Worm (Caenorhabditis elegans) whole organism, L2 larva: ENCODE measurements around the gene srt-16.

ENCODE experiments used
- C34F6.9 ChIP-seq: fragments of 150-350 bp; optimal IDR thresholded peaks from 2 replicates; lab custom pipeline; 2014; ENCODE audit warnings: missing biosample characterization, missing genetic modification characterization
- F13H6.1 ChIP-seq: sonication (generic microtip); optimal IDR thresholded peaks from 2 replicates; lab custom pipeline; 2016; ENCODE audit warnings: missing genetic modification characterization, missing compliant biosample characterization
- R02D3.7 ChIP-seq: fragments of 150-350 bp; optimal IDR thresholded peaks from 2 replicates; lab custom pipeline; 2014; ENCODE audit warnings: missing biosample characterization, missing genetic modification characterization
- Y55F3AM.14 ChIP-seq: fragments of 200-800 bp; sonication (Bioruptor generic); optimal IDR thresholded peaks from 2 replicates; lab custom pipeline; 2018; ENCODE audit warnings: mild to moderate bottlenecking, missing genetic modification characterization, missing compliant biosample characterization
- ZK546.5 ChIP-seq: sonication (generic microtip); optimal IDR thresholded peaks from 2 replicates; lab custom pipeline; 2017; ENCODE audit warnings: missing biosample characterization, missing genetic modification characterization
- alr-1 ChIP-seq: fragments of 150-350 bp; optimal IDR thresholded peaks from 2 replicates; lab custom pipeline; 2014; ENCODE audit warnings: missing biosample characterization, missing genetic modification characterization
- ama-1 ChIP-seq: fragments of 150-350 bp; optimal IDR thresholded peaks from 2 replicates; lab custom pipeline; 2018; ENCODE audit warnings: inconsistent platforms
- blmp-1 ChIP-seq: sonication (generic microtip); optimal IDR thresholded peaks from 2 replicates; lab custom pipeline; 2017; ENCODE audit warnings: missing genetic modification characterization, mild to moderate bottlenecking, missing compliant biosample characterization, antibody characterized with exemption, moderate library complexity; ENCODE audit not compliant: insufficient read depth
- ceh-16 ChIP-seq: fragments of 150-350 bp; optimal IDR thresholded peaks from 2 replicates; lab custom pipeline; 2014; ENCODE audit warnings: missing biosample characterization, missing genetic modification characterization
- ceh-82 ChIP-seq: fragments of 150-350 bp; optimal IDR thresholded peaks from 2 replicates; lab custom pipeline; 2014; ENCODE audit warnings: missing biosample characterization, missing genetic modification characterization
- crh-2 ChIP-seq: sonication (generic microtip); optimal IDR thresholded peaks from 2 replicates; lab custom pipeline; 2017; ENCODE audit warnings: missing biosample characterization, missing genetic modification characterization
- dmd-4 ChIP-seq: sonication (generic microtip); optimal IDR thresholded peaks from 2 replicates; lab custom pipeline; 2017; ENCODE audit warnings: missing biosample characterization, missing genetic modification characterization
- egl-27 ChIP-seq: sonication (generic microtip); optimal IDR thresholded peaks from 3 replicates; lab custom pipeline; 2017; ENCODE audit warnings: missing biosample characterization, missing genetic modification reagents, missing genetic modification characterization
- elt-1 ChIP-seq: fragments of 150-350 bp; optimal IDR thresholded peaks from 2 replicates; lab custom pipeline; 2014; ENCODE audit warnings: missing biosample characterization, missing genetic modification characterization
- elt-3 ChIP-seq: sonication (generic microtip); optimal IDR thresholded peaks from 2 replicates; lab custom pipeline; 2017; ENCODE audit warnings: missing biosample characterization, missing genetic modification characterization
- fos-1 ChIP-seq: fragments of 150-350 bp; optimal IDR thresholded peaks from 2 replicates; lab custom pipeline; 2014; ENCODE audit warnings: missing biosample characterization, missing genetic modification characterization
- lin-13 ChIP-seq: fragments of 150-350 bp; optimal IDR thresholded peaks from 2 replicates; lab custom pipeline; 2014; ENCODE audit warnings: missing biosample characterization, missing genetic modification reagents, missing genetic modification characterization
- lin-39 ChIP-seq: fragments of 150-350 bp; optimal IDR thresholded peaks from 2 replicates; lab custom pipeline; 2014; ENCODE audit warnings: missing biosample characterization, missing genetic modification reagents, missing genetic modification characterization
- lsy-2 ChIP-seq, 2 experiments: fragments of 150-350 bp in 1 of 2; sonication (generic microtip) in 1 of 2; optimal IDR thresholded peaks; 2 replicates each; lab custom pipeline; 2014 to 2017; ENCODE audit warnings: missing biosample characterization in 2 of 2, missing genetic modification characterization in 2 of 2
- mab-5 ChIP-seq: fragments of 150-350 bp; optimal IDR thresholded peaks from 2 replicates; lab custom pipeline; 2014; ENCODE audit warnings: missing biosample characterization, missing genetic modification characterization
- mbf-1 ChIP-seq: sonication (generic microtip); optimal IDR thresholded peaks from 2 replicates; lab custom pipeline; 2017; ENCODE audit warnings: missing biosample characterization, missing genetic modification characterization
- mdl-1 ChIP-seq, 2 experiments: fragments of 150-350 bp in 1 of 2; sonication (generic microtip) in 1 of 2; optimal IDR thresholded peaks; 2 replicates each; lab custom pipeline; 2017; ENCODE audit warnings: missing biosample characterization in 2 of 2, missing genetic modification characterization in 2 of 2
- nhr-10 ChIP-seq: sonication (generic microtip); optimal IDR thresholded peaks from 2 replicates; lab custom pipeline; 2017; ENCODE audit warnings: missing biosample characterization, missing genetic modification characterization
- nhr-12 ChIP-seq: fragments of 150-350 bp; optimal IDR thresholded peaks from 2 replicates; lab custom pipeline; 2014; ENCODE audit warnings: missing biosample characterization, missing genetic modification characterization
- nhr-129 ChIP-seq: fragments of 150-350 bp; optimal IDR thresholded peaks from 2 replicates; lab custom pipeline; 2014; ENCODE audit warnings: missing biosample characterization, missing genetic modification characterization
- nhr-21 ChIP-seq: fragments of 150-350 bp; optimal IDR thresholded peaks from 2 replicates; lab custom pipeline; 2014; ENCODE audit warnings: missing biosample characterization, missing genetic modification characterization
- nhr-23 ChIP-seq: fragments of 150-350 bp; optimal IDR thresholded peaks from 2 replicates; lab custom pipeline; 2014; ENCODE audit warnings: missing biosample characterization, missing genetic modification reagents, missing genetic modification characterization
- nhr-237 ChIP-seq: fragments of 150-350 bp; optimal IDR thresholded peaks from 2 replicates; lab custom pipeline; 2014; ENCODE audit warnings: missing biosample characterization, missing genetic modification characterization
- nhr-25 ChIP-seq: fragments of 150-350 bp; sonication (generic microtip); optimal IDR thresholded peaks from 3 replicates; lab custom pipeline; 2014; ENCODE audit warnings: missing biosample characterization, missing genetic modification characterization
- nhr-6 ChIP-seq: fragments of 150-350 bp; optimal IDR thresholded peaks from 2 replicates; lab custom pipeline; 2014; ENCODE audit warnings: missing biosample characterization, missing genetic modification characterization
- nhr-77 ChIP-seq: fragments of 150-350 bp; optimal IDR thresholded peaks from 2 replicates; lab custom pipeline; 2014; ENCODE audit warnings: missing biosample characterization, missing genetic modification characterization
- peb-1 ChIP-seq: fragments of 150-350 bp; optimal IDR thresholded peaks from 2 replicates; lab custom pipeline; 2014; ENCODE audit warnings: missing biosample characterization, missing genetic modification characterization
- skn-1 ChIP-seq: sonication (generic microtip); optimal IDR thresholded peaks from 2 replicates; lab custom pipeline; 2017; ENCODE audit warnings: missing biosample characterization, missing genetic modification characterization
- sma-3 ChIP-seq: sonication (generic microtip); optimal IDR thresholded peaks from 2 replicates; lab custom pipeline; 2016; ENCODE audit warnings: missing genetic modification reagents, missing genetic modification characterization, missing compliant biosample characterization
- sma-9 ChIP-seq, 2 experiments: fragments of 150-350 bp in 1 of 2; sonication (generic microtip) in 1 of 2; optimal IDR thresholded peaks; 2 replicates each; lab custom pipeline; 2014 to 2016; ENCODE audit warnings: missing genetic modification characterization in 2 of 2, mild to moderate bottlenecking in 1 of 2, missing biosample characterization in 1 of 2, missing compliant biosample characterization in 1 of 2, missing genetic modification reagents in 1 of 2, moderate library complexity in 1 of 2
- snpc-4 ChIP-seq: fragments of 150-350 bp; optimal IDR thresholded peaks from 2 replicates; lab custom pipeline; 2014; ENCODE audit warnings: missing biosample characterization, missing genetic modification characterization
- unc-39 ChIP-seq: fragments of 150-350 bp; optimal IDR thresholded peaks from 2 replicates; lab custom pipeline; 2014; ENCODE audit warnings: missing biosample characterization, missing genetic modification characterization
- zag-1 ChIP-seq: fragments of 150-350 bp; optimal IDR thresholded peaks from 2 replicates; lab custom pipeline; 2014; ENCODE audit warnings: missing biosample characterization, missing genetic modification characterization
- ztf-1 ChIP-seq: fragments of 200-800 bp; sonication (Bioruptor generic); conservative IDR thresholded peaks from 2 replicates; pipeline ENCODE4 v1.3.6; 2022; ENCODE audit warnings: missing genetic modification characterization, missing compliant biosample characterization
- ztf-11 ChIP-seq: sonication (generic microtip); optimal IDR thresholded peaks from 2 replicates; lab custom pipeline; 2017; ENCODE audit warnings: missing biosample characterization, missing genetic modification characterization
- ztf-4 ChIP-seq: fragments of 150-350 bp; optimal IDR thresholded peaks from 2 replicates; lab custom pipeline; 2014; ENCODE audit warnings: missing biosample characterization, missing genetic modification characterization

Gene srt-16

DNA sequence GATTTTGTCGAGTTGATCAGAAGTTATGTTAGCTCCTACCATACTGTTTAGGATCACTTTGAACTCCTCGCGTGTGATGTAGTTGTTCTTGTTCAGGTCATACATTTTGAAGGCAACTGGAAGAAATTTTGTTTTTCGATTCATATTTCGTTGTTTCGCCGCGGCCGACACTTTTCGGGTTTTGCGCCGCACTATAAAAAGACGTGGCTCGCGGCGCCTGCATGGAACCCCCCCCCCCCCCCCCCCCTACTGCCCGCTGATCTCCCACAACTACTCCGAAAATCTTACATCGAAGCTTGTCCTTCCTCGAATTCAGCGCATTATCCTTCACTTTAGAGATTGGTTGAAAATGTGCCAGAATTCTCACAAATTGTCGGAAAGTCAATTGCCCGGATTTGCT is 26.3 kb downstream of the srt-16 start:
- TF ChIP-seq nhr-129 (tag; lab: Kevin White, UChicago): no peak
- TF ChIP-seq Y55F3AM.14 (GFP tag; lab: Kevin White, UChicago): no peak
- TF ChIP-seq skn-1 (tag; lab: Kevin White, UChicago): no peak
- no peak for TF ChIP-seq nhr-25
- TF ChIP-seq lsy-2 (tag; optimal IDR thresholded peaks at IDR 0.05; lab: Kevin White, UChicago): no peak
- TF ChIP-seq ztf-1 (GFP tag; lab: Robert Waterston, UW): no peak
- TF ChIP-seq C34F6.9 (tag; lab: Kevin White, UChicago): no peak
- TF ChIP-seq unc-39 (tag; lab: Kevin White, UChicago): no peak
- no peak for TF ChIP-seq peb-1 (tag; lab: Kevin White, UChicago)
- no peak for TF ChIP-seq ztf-4
- TF ChIP-seq snpc-4 (tag; lab: Kevin White, UChicago): no peak
- TF ChIP-seq ceh-16 (tag; lab: Kevin White, UChicago): no peak
- no peak for TF ChIP-seq F13H6.1 (tag; lab: Kevin White, UChicago)
- TF ChIP-seq lin-13: no peak
- no peak for TF ChIP-seq nhr-12 (tag; lab: Kevin White, UChicago)
- no peak for TF ChIP-seq nhr-23 (tag; lab: Kevin White, UChicago)
- TF ChIP-seq sma-3 (GFP tag; lab: Kevin White, UChicago): no peak
- no peak for TF ChIP-seq ztf-11 (tag; lab: Kevin White, UChicago)

DNA sequence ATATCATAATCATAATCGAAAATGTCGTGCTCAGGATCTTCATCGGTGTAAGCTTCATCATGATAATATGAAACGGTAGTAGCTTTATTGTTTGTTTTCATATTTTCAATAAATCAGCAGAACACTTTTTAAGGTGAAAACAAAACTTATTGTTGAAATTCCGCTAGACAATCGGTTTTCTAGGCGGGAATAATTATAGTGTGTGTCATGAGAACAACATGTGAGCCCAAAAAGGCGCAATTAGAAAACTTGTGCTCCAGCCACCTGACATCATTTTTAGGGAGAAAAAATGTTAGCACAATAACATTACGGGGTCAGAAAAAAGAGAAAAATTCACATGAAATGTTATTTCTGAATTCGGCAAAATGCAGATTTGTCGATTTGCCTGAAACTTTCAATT is 30.1 kb downstream of the srt-16 start, which contains the start of gene srw-8:
Gene srw-8, minus strand, starts transcription at position 101 of the 400 bp plus-strand sequence.
- TF ChIP-seq dmd-4 (tag; lab: Kevin White, UChicago) (no peak), nhr-6 (tag; lab: Kevin White, UChicago) (no peak), mab-5 (tag; lab: Kevin White, UChicago) (no peak), alr-1 (no peak), ceh-82 (no peak), zag-1 (tag; lab: Kevin White, UChicago) (no peak), R02D3.7 (tag; lab: Kevin White, UChicago) (no peak), nhr-10 (tag; lab: Kevin White, UChicago) (no peak), mdl-1 (tag; optimal IDR thresholded peaks at IDR 0.05; lab: Kevin White, UChicago) (no peak), nhr-129 (tag; lab: Kevin White, UChicago) (no peak), mbf-1 (no peak), nhr-25 (no peak), elt-3 (no peak), Y55F3AM.14 (GFP tag; lab: Kevin White, UChicago) (no peak), blmp-1 (tag; lab: Kevin White, UChicago) (no peak)

DNA sequence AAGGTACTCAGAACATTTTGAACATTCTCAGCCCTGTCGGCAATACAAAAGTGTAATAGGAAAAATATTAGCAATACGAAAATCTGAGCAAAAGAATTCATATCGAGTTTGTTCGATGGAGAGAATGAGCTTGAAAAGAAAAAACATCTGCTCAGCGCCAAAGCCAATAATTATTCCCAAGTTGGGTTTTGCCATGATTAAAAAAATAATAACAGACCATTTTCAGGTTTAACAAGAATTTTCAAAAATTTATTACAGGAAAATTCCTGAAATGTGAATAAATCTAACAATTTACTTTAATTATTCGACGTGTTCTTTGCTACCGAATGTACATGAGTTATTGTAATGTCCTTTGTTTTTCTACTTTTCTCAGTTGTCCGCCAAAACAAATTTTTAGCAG is 32.0 kb downstream of the srt-16 start, which contains the start of gene irld-38:
Gene irld-38, minus strand, starts transcription at position 101 of the 400 bp plus-strand sequence.
- TF ChIP-seq nhr-21: no peak
- TF ChIP-seq ceh-82: no peak
- no peak for TF ChIP-seq nhr-10 (tag; lab: Kevin White, UChicago)
- no peak for TF ChIP-seq nhr-77 (tag; lab: Kevin White, UChicago)
- no peak for TF ChIP-seq crh-2 (tag; lab: Kevin White, UChicago)
- no peak for TF ChIP-seq nhr-12 (tag; lab: Kevin White, UChicago)
- no peak for TF ChIP-seq nhr-129 (tag; lab: Kevin White, UChicago)
- no peak for TF ChIP-seq F13H6.1 (tag; lab: Kevin White, UChicago)
- TF ChIP-seq ZK546.5 (tag; lab: Kevin White, UChicago): no peak
- TF ChIP-seq elt-1 (tag; lab: Kevin White, UChicago): no peak
- no peak for TF ChIP-seq mdl-1 (tag; optimal IDR thresholded peaks at IDR 0.05; lab: Kevin White, UChicago)
- TF ChIP-seq R02D3.7 (tag; lab: Kevin White, UChicago): no peak
- TF ChIP-seq lin-39 (tag; lab: Kevin White, UChicago): no peak

DNA sequence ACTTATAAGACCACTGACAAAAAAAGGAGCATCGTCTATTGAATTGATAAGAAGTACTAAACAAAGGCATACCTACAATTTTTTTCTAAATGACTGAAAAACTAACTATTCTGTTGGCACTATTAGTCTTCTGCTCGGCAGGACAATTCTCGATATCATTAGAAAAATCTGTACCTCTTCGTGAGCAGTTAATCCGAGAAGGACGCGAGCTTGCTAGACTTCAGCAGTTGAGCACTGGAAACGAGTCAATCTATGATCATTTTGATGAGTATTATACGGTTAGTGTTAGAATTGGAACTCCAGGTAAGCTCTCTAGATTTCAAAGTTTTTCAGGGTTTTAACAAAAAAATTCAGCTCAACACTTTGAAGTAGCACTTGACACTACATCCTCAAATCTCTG is 36.1 kb downstream of the srt-16 start, which contains the start of gene asp-7:
Gene asp-7, plus strand, starts transcription at position 81 of the 400 bp plus-strand sequence.
- TF ChIP-seq F13H6.1 (tag; lab: Kevin White, UChicago) (no peak), nhr-6 (tag; lab: Kevin White, UChicago) (no peak), nhr-10 (tag; lab: Kevin White, UChicago) (no peak), egl-27 (no peak), nhr-12 (tag; lab: Kevin White, UChicago) (no peak), nhr-23 (tag; lab: Kevin White, UChicago) (no peak), ztf-4 (no peak), zag-1 (tag; lab: Kevin White, UChicago) (no peak), ceh-16 (tag; lab: Kevin White, UChicago) (no peak), ZK546.5 (tag; lab: Kevin White, UChicago) (no peak), nhr-237 (tag; lab: Kevin White, UChicago) (no peak), nhr-129 (tag; lab: Kevin White, UChicago) (no peak), fos-1 (tag; lab: Kevin White, UChicago) (no peak), skn-1 (tag; lab: Kevin White, UChicago) (no peak), dmd-4 (tag; lab: Kevin White, UChicago) (no peak), nhr-25 (no peak), lin-39 (tag; lab: Kevin White, UChicago) (no peak), sma-9 (GFP tag; optimal IDR thresholded peaks at IDR 0.05; lab: Kevin White, UChicago) (no peak), sma-9 (tag; optimal IDR thresholded peaks at IDR 0.05; lab: Kevin White, UChicago) (no peak), lsy-2 (tag; optimal IDR thresholded peaks at IDR 0.05; lab: Kevin White, UChicago) (no peak), ama-1 (lab: Kevin White, UChicago) (no peak)
- TF ChIP-seq, all 48 proteins: peak for 0
